Fruit fly (Drosophila melanogaster) whole organism, embryonic: ENCODE results near the gene BTBD9.

Source experiments
- Antp ChIP-seq: fragments of 200-800 bp; sonication (Bioruptor generic); optimal IDR thresholded peaks from 3 replicates; lab custom pipeline; 2016; ENCODE audit warnings: missing biosample characterization, missing genetic modification characterization
- CG10431 ChIP-seq: fragments of 200-800 bp; sonication (Bioruptor generic); optimal IDR thresholded peaks from 3 replicates; lab custom pipeline; 2018; ENCODE audit warnings: missing biosample characterization, mild to moderate bottlenecking, missing genetic modification characterization
- CG10565 ChIP-seq: fragments of 200-800 bp; sonication (Bioruptor generic); optimal IDR thresholded peaks from 3 replicates; lab custom pipeline; 2016; ENCODE audit warnings: missing biosample characterization, mild to moderate bottlenecking, missing genetic modification characterization
- CG11504 ChIP-seq: fragments of 200-800 bp; sonication (Bioruptor generic); optimal IDR thresholded peaks from 3 replicates; lab custom pipeline; 2019; ENCODE audit warnings: missing biosample characterization, mild to moderate bottlenecking, missing genetic modification characterization, moderate library complexity
- CG11560 ChIP-seq: fragments of 200-800 bp; sonication (Bioruptor generic); IDR thresholded peaks from 3 replicates; pipeline ENCODE4 v1.3.6; 2022; ENCODE audit warnings: missing biosample characterization, missing genetic modification characterization
- CG12219 ChIP-seq: fragments of 200-800 bp; sonication (Bioruptor generic); optimal IDR thresholded peaks from 3 replicates; lab custom pipeline; 2018; ENCODE audit warnings: missing biosample characterization, mild to moderate bottlenecking, missing genetic modification characterization
- CG12769 ChIP-seq: fragments of 200-800 bp; sonication (Bioruptor generic); optimal IDR thresholded peaks from 2 replicates; lab custom pipeline; 2019; ENCODE audit warnings: missing biosample characterization, mild to moderate bottlenecking, missing genetic modification characterization, moderate library complexity
- CG13424 ChIP-seq: fragments of 200-800 bp; sonication (Bioruptor generic); optimal IDR thresholded peaks from 2 replicates; lab custom pipeline; 2019; ENCODE audit warnings: missing biosample characterization, mild to moderate bottlenecking, missing genetic modification characterization, moderate library complexity
- CG13624 ChIP-seq: fragments of 200-800 bp; sonication (Bioruptor generic); optimal IDR thresholded peaks from 2 replicates; lab custom pipeline; 2016; ENCODE audit warnings: missing biosample characterization, missing genetic modification characterization
- CG14441 ChIP-seq: fragments of 200-800 bp; sonication (Bioruptor generic); IDR thresholded peaks from 2 replicates; pipeline ENCODE4 v1.3.6; 2022; ENCODE audit warnings: missing biosample characterization, missing genetic modification characterization
- CG14860 ChIP-seq: fragments of 200-800 bp; sonication (Bioruptor generic); IDR thresholded peaks from 3 replicates; pipeline ENCODE4 v1.3.6; 2022; ENCODE audit warnings: missing biosample characterization, missing genetic modification characterization; ENCODE audit not compliant: partially characterized antibody
- CG17802 ChIP-seq: fragments of 200-800 bp; sonication (Bioruptor generic); optimal IDR thresholded peaks from 2 replicates; lab custom pipeline; 2018; ENCODE audit warnings: missing biosample characterization, mild to moderate bottlenecking, missing genetic modification characterization, moderate library complexity
- CG2678 ChIP-seq: fragments of 200-800 bp; sonication (Bioruptor generic); optimal IDR thresholded peaks from 3 replicates; lab custom pipeline; 2019; ENCODE audit warnings: missing biosample characterization, mild to moderate bottlenecking, missing genetic modification characterization, moderate library complexity
- CG2889 ChIP-seq: fragments of 200-800 bp; sonication (Bioruptor generic); IDR thresholded peaks from 3 replicates; pipeline ENCODE4 v1.3.6; 2022; ENCODE audit warnings: missing biosample characterization, missing genetic modification characterization
- CG34376 ChIP-seq: fragments of 200-800 bp; sonication (Bioruptor generic); optimal IDR thresholded peaks from 2 replicates; lab custom pipeline; 2018; ENCODE audit warnings: missing biosample characterization, mild to moderate bottlenecking, missing genetic modification characterization
- CG4404 ChIP-seq: fragments of 200-800 bp; sonication (Bioruptor generic); IDR thresholded peaks from 2 replicates; pipeline ENCODE4 v1.3.6; 2022; ENCODE audit warnings: missing biosample characterization, missing genetic modification characterization
- CG4617 ChIP-seq: fragments of 200-800 bp; sonication (Bioruptor generic); optimal IDR thresholded peaks from 3 replicates; lab custom pipeline; 2016; ENCODE audit warnings: missing biosample characterization, missing genetic modification characterization, borderline replicate concordance
- CG6654 ChIP-seq: fragments of 200-800 bp; sonication (Bioruptor generic); optimal IDR thresholded peaks from 2 replicates; lab custom pipeline; 2017; ENCODE audit warnings: missing biosample characterization, mild to moderate bottlenecking, missing genetic modification characterization
- CG7745 ChIP-seq: fragments of 200-800 bp; sonication (Bioruptor generic); optimal IDR thresholded peaks from 2 replicates; lab custom pipeline; 2018; ENCODE audit warnings: missing biosample characterization, mild to moderate bottlenecking, missing genetic modification characterization, moderate library complexity
- CG7963 ChIP-seq: fragments of 200-800 bp; sonication (Bioruptor generic); IDR thresholded peaks from 3 replicates; pipeline ENCODE4 v1.3.6; 2022; ENCODE audit warnings: missing biosample characterization, missing genetic modification characterization; ENCODE audit not compliant: partially characterized antibody
- CG8388 ChIP-seq: fragments of 200-800 bp; sonication (Bioruptor generic); optimal IDR thresholded peaks from 2 replicates; lab custom pipeline; 2019; ENCODE audit warnings: missing biosample characterization, mild to moderate bottlenecking, missing genetic modification characterization, moderate library complexity
- CkIIα-i1 ChIP-seq: fragments of 200-800 bp; sonication (Bioruptor generic); IDR thresholded peaks from 2 replicates; pipeline ENCODE4 v1.3.6; 2022; ENCODE audit warnings: missing biosample characterization, missing genetic modification characterization
- Dp ChIP-seq: fragments of 200-800 bp; sonication (Bioruptor generic); optimal IDR thresholded peaks from 2 replicates; lab custom pipeline; 2018; ENCODE audit warnings: missing biosample characterization, mild to moderate bottlenecking, missing genetic modification characterization, moderate library complexity
- Drgx ChIP-seq: fragments of 200-800 bp; sonication (Bioruptor generic); IDR thresholded peaks from 2 replicates; pipeline ENCODE4 v1.3.6; 2022; ENCODE audit warnings: missing biosample characterization, missing genetic modification characterization
- E2f1 ChIP-seq: fragments of 200-800 bp; sonication (Bioruptor generic); IDR thresholded peaks from 2 replicates; pipeline ENCODE4 v1.3.6; 2022; ENCODE audit warnings: missing biosample characterization, missing genetic modification characterization
- Ets97D ChIP-seq: fragments of 200-800 bp; sonication (Bioruptor generic); optimal IDR thresholded peaks from 3 replicates; lab custom pipeline; 2016; ENCODE audit warnings: missing biosample characterization, missing genetic modification characterization
- HLH4C ChIP-seq: fragments of 200-800 bp; sonication (Bioruptor generic); IDR thresholded peaks from 3 replicates; pipeline ENCODE4 v1.3.6; 2022; ENCODE audit warnings: missing biosample characterization, missing genetic modification characterization; ENCODE audit not compliant: partially characterized antibody
- Hr3 ChIP-seq: fragments of 200-800 bp; sonication (Bioruptor generic); optimal IDR thresholded peaks from 3 replicates; lab custom pipeline; 2016; ENCODE audit warnings: missing biosample characterization, missing genetic modification characterization
- ara ChIP-seq: fragments of 200-800 bp; sonication (Bioruptor generic); IDR thresholded peaks from 2 replicates; pipeline ENCODE4 v1.3.6; 2022; ENCODE audit warnings: missing biosample characterization, missing genetic modification characterization
- cg ChIP-seq: fragments of 200-800 bp; sonication (Bioruptor generic); optimal IDR thresholded peaks from 3 replicates; lab custom pipeline; 2019; ENCODE audit warnings: missing biosample characterization, mild to moderate bottlenecking, missing genetic modification characterization, moderate library complexity
- dimm ChIP-seq: fragments of 200-800 bp; sonication (Bioruptor generic); IDR thresholded peaks from 2 replicates; pipeline ENCODE4 v1.3.6; 2022; ENCODE audit warnings: missing biosample characterization, missing genetic modification characterization
- dmrt11E ChIP-seq: fragments of 200-800 bp; sonication (Bioruptor generic); optimal IDR thresholded peaks from 3 replicates; lab custom pipeline; 2018; ENCODE audit warnings: missing biosample characterization, mild to moderate bottlenecking, missing genetic modification characterization, moderate library complexity
- dpn ChIP-seq, 2 experiments: fragments of 200-800 bp; sonication (Bioruptor generic); optimal IDR thresholded peaks; 3 replicates each; lab custom pipeline; 2016; ENCODE audit warnings: missing biosample characterization in 2 of 2, missing genetic modification characterization in 2 of 2
- ewg ChIP-seq: fragments of 200-800 bp; sonication (Bioruptor generic); optimal IDR thresholded peaks from 3 replicates; lab custom pipeline; 2017; ENCODE audit warnings: mild to moderate bottlenecking, missing biosample characterization, missing genetic modification reagents, missing genetic modification characterization
- eyg ChIP-seq: fragments of 200-800 bp; sonication (Bioruptor generic); optimal IDR thresholded peaks from 3 replicates; lab custom pipeline; 2016; ENCODE audit warnings: missing biosample characterization, missing genetic modification characterization
- gcm ChIP-seq: fragments of 200-800 bp; sonication (Bioruptor generic); optimal IDR thresholded peaks from 2 replicates; lab custom pipeline; 2019; ENCODE audit warnings: missing biosample characterization, mild to moderate bottlenecking, missing genetic modification characterization, moderate library complexity
- gro ChIP-seq: fragments of 200-800 bp; sonication (Bioruptor generic); optimal IDR thresholded peaks from 2 replicates; lab custom pipeline; 2016; ENCODE audit warnings: missing biosample characterization, missing genetic modification characterization
- hb ChIP-seq: fragments of 200-800 bp; sonication (Bioruptor generic); IDR thresholded peaks from 3 replicates; pipeline ENCODE4 v1.3.6; 2022; ENCODE audit warnings: missing biosample characterization, missing genetic modification characterization; ENCODE audit not compliant: partially characterized antibody
- her ChIP-seq: fragments of 200-800 bp; sonication (Bioruptor generic); optimal IDR thresholded peaks from 2 replicates; lab custom pipeline; 2016; ENCODE audit warnings: missing biosample characterization, missing genetic modification characterization
- insv ChIP-seq, 2 experiments: fragments of 200-800 bp; sonication (Bioruptor generic); optimal IDR thresholded peaks; 3 replicates each; lab custom pipeline; 2016 to 2018; ENCODE audit warnings: missing biosample characterization in 2 of 2, missing genetic modification characterization in 2 of 2
- jigr1 ChIP-seq: fragments of 200-800 bp; sonication (Bioruptor generic); IDR thresholded peaks from 3 replicates; pipeline ENCODE4 v1.3.6; 2022; ENCODE audit warnings: missing biosample characterization, missing genetic modification characterization
- lbe ChIP-seq: fragments of 200-800 bp; sonication (Bioruptor generic); optimal IDR thresholded peaks from 2 replicates; lab custom pipeline; 2016; ENCODE audit warnings: missing biosample characterization, mild to moderate bottlenecking, missing genetic modification characterization
- luna ChIP-seq: fragments of 200-800 bp; sonication (Bioruptor generic); optimal IDR thresholded peaks from 2 replicates; lab custom pipeline; 2016; ENCODE audit warnings: missing biosample characterization, missing genetic modification characterization
- nerfin-1 ChIP-seq: fragments of 200-800 bp; sonication (Bioruptor generic); optimal IDR thresholded peaks from 3 replicates; lab custom pipeline; 2019; ENCODE audit warnings: missing biosample characterization, mild to moderate bottlenecking, missing genetic modification characterization, moderate library complexity
- otp ChIP-seq: fragments of 200-800 bp; sonication (Bioruptor generic); IDR thresholded peaks from 3 replicates; pipeline ENCODE4, ENCODE4 v1.3.6; 2022; ENCODE audit warnings: missing biosample characterization, missing genetic modification characterization
- run ChIP-seq: fragments of 200-800 bp; sonication (Bioruptor generic); optimal IDR thresholded peaks from 3 replicates; lab custom pipeline; 2018; ENCODE audit warnings: missing biosample characterization, mild to moderate bottlenecking, missing genetic modification characterization
- slbo ChIP-seq: fragments of 200-800 bp; sonication (Bioruptor generic); IDR thresholded peaks from 2 replicates; pipeline ENCODE4 v1.3.6; 2022; ENCODE audit warnings: missing biosample characterization, missing genetic modification characterization
- z ChIP-seq: fragments of 200-800 bp; sonication (Bioruptor generic); IDR thresholded peaks from 3 replicates; pipeline ENCODE4 v1.3.6; 2022; ENCODE audit warnings: missing biosample characterization, missing genetic modification characterization
- zfh1 ChIP-seq: fragments of 200-800 bp; sonication (Bioruptor generic); IDR thresholded peaks from 3 replicates; pipeline ENCODE4 v1.3.6; 2022; ENCODE audit warnings: missing biosample characterization, missing genetic modification characterization

The BTBD9 gene

DNA sequence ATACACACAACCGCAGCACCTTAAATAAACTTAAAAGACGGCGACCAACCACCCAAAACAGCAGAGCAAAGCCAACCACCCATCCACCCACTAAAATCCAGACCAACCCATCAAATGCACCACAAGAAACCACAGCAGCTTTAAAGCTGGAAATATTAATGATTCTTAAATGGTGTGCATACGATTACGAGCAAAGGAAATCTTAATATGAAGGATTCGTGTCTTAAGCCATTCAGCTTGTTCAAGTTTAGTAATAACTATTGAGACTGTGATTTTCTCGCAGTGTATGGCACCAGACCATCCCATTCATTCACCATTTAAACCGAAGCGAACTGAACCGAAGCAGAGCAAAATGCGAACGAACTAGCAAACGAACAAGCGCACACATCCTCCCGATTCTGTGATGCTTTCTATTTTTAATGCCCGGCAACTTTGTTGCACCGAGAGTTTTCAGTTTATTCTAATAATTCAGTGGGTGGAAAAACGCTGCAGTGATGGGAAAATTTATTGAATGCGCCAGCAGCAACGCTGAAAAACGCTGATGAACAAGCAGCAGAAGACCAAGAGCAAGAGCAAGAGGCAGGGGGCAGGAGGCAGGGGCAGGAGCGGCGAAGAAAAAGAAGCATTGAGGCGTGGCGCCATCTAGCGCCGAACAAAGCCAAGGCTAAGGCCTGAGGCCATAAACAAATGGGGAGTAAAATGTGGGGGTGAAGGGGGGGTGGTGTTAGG is 30.8 kb upstream of the BTBD9 start (continued):
- TF ChIP-seq CG13424 (peak; percentile 89), Ets97D (GFP tag; lab: Kevin White, UChicago) (peak; percentile 56), luna (GFP tag; lab: Kevin White, UChicago) (no peak), CG10565 (no peak), lbe (GFP tag; lab: Kevin White, UChicago) (no peak), CG8388 (GFP tag; lab: Kevin White, UChicago) (peak; percentile 86), z (GFP tag; lab: Robert Waterston, UW) (peak; percentile 57; the same call in 1 of the 3 replicates), gcm (peak; percentile 70), CG4404 (peak; percentile 49), CG4617 (GFP tag; lab: Kevin White, UChicago) (no peak), Drgx (GFP tag; lab: Robert Waterston, UW) (peak; percentile 91), hb (GFP tag; lab: Robert Waterston, UW) (no peak), CG6654 (peak; percentile 73), E2f1 (GFP tag; lab: Robert Waterston, UW) (peak; percentile 85), dpn (GFP tag; optimal IDR thresholded peaks at IDR 0.05; lab: Kevin White, UChicago) (peak; percentile 66 to 76), ewg (peak; percentile 81), CkIIα-i1 (GFP tag; lab: Robert Waterston, UW) (peak; percentile 22; the same call in 1 of the 2 replicates), CG34376 (GFP tag; lab: Kevin White, UChicago) (peak; percentile 43), her (GFP tag; lab: Kevin White, UChicago) (peak; percentile 62), CG7963 (no peak), CG11504 (tag; lab: Kevin White, UChicago) (peak; percentile 88), Antp (GFP tag; lab: Kevin White, UChicago) (peak; percentile 85), nerfin-1 (tag; lab: Kevin White, UChicago) (peak; percentile 82), Hr3 (peak; percentile 79), CG14441 (peak; percentile 86), cg (GFP tag; lab: Kevin White, UChicago) (peak; percentile 41), dmrt11E (tag; lab: Kevin White, UChicago) (peak; percentile 68), ara (peak; percentile 89), CG11560 (tag; lab: Robert Waterston, UW) (peak; percentile 58; the same call in 1 of the 3 replicates), slbo (GFP tag; lab: Robert Waterston, UW) (peak; percentile 87), eyg (GFP tag; lab: Kevin White, UChicago) (peak; percentile 83), zfh1 (peak; percentile 91), CG13624 (GFP tag; lab: Kevin White, UChicago) (peak; percentile 81), run (tag; lab: Kevin White, UChicago) (peak; percentile 81), CG2889 (peak; percentile 75), CG12219 (GFP tag; lab: Kevin White, UChicago) (peak; percentile 84), gro (peak; percentile 68), CG17802 (tag; lab: Kevin White, UChicago) (peak; percentile 77), CG2678 (tag; lab: Kevin White, UChicago) (peak; percentile 92), HLH4C (GFP tag; lab: Robert Waterston, UW) (no peak), otp (GFP tag; lab: Robert Waterston, UW) (peak; percentile 80), dimm (GFP tag; lab: Robert Waterston, UW) (peak; percentile 72), Dp (GFP tag; lab: Kevin White, UChicago) (no peak), CG7745 (tag; lab: Kevin White, UChicago) (no peak), jigr1 (peak; percentile 71), CG14860 (GFP tag; lab: Robert Waterston, UW) (no peak), insv (GFP tag; optimal IDR thresholded peaks at IDR 0.05; lab: Kevin White, UChicago) (no peak), CG10431 (GFP tag; lab: Kevin White, UChicago) (peak; percentile 45), CG12769 (tag; lab: Kevin White, UChicago) (peak; percentile 96)
